Worm (Caenorhabditis elegans): ENCODE results near the gene sec-61.G.

DNA sequence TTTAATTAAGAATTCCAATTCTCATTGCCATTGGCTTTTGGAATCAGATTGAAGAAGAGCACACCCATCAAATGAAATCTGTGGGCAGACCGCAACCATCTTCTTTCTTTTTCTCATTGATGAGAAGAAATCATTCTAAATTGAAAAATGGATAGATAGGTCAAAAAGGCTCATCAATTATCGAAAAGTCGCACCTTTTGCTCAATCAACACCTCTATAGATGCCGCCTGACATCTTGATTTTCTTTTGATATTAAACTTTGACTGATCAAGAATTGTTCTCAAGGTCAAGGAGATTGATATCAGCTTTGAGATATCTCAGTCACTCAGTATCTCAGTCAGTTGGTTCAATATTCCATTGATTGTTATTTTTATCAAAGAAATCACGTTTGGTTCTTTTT lies 13.0 kb upstream of the sec-61.G start:
- TF ChIP-seq attf-4 (tag; optimal IDR thresholded peaks at IDR 0.05) = no peak
- TF ChIP-seq ceh-28 (tag; optimal IDR thresholded peaks at IDR 0.05) = no peak
- TF ChIP-seq unc-62 (GFP tag; optimal IDR thresholded peaks at IDR 0.05 in 1 of 2) = no peak
- no peak for TF ChIP-seq unc-62 (tag; optimal IDR thresholded peaks at IDR 0.05)
- no peak for TF ChIP-seq zip-2 (tag; optimal IDR thresholded peaks at IDR 0.05)
- TF ChIP-seq daf-8 (GFP tag; IDR thresholded peaks at IDR 0.05) = no peak
- no peak for TF ChIP-seq nhr-102 (tag; optimal IDR thresholded peaks at IDR 0.05)
